Fruit fly (Drosophila melanogaster): Measurements from ENCODE around the gene trem.

Gene trem

DNA sequence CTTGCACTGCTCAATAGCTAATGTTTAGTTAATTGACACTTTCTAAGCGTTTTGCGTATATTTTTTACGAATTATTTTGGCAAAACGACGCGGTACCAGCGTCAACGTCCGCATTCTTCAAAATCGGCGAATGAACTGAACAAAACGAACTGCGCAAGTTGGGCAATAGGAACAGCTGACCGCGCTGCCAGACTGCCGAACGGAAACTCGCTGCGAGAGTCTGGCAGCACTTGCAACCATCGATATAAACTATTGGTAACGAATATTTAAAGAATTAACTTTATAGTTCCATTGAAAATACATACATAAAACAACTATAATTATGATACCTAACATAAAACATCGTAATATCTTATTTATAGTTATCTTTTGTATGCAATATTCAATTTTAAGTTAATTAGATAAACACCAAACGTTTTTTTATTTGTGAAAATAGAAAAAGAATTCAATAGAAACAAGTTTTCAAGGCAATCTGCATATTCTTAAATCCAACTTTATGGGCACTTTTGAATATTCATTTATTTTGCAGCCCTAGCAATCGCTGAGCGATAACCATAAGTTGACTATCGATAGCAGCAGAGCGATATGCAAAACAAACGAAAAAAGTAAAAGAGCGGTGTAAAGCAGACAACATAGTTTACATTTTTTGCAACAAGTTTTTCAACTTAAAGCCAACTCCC lies 22.6 kb downstream of the trem start, which contains the start of the genes Hs6st and MED25 (continued):
- TF ChIP-seq CG31627 (GFP tag; optimal IDR thresholded peaks at IDR 0.05) (no peak), CG3032 (tag; optimal IDR thresholded peaks at IDR 0.05) (no peak), CG4318 (GFP tag; optimal IDR thresholded peaks at IDR 0.05) (no peak), CG16779 (tag; optimal IDR thresholded peaks at IDR 0.05) (no peak), CG7368 (GFP tag; optimal IDR thresholded peaks at IDR 0.05) (peak; percentile 11), Smox (GFP tag; optimal IDR thresholded peaks at IDR 0.05) (no peak), CG1621 (tag; optimal IDR thresholded peaks at IDR 0.05) (no peak), ss (GFP tag; optimal IDR thresholded peaks at IDR 0.05) (no peak), Ets96B (tag; optimal IDR thresholded peaks at IDR 0.05) (no peak), OdsH (GFP tag; optimal IDR thresholded peaks at IDR 0.05) (no peak), pdm3 (GFP tag; optimal IDR thresholded peaks at IDR 0.05) (no peak), Blimp-1 (GFP tag; optimal IDR thresholded peaks at IDR 0.05) (peak; percentile 22), cyc (GFP tag; optimal IDR thresholded peaks at IDR 0.05) (peak; percentile 79), Hr38 (GFP tag; optimal IDR thresholded peaks at IDR 0.05) (no peak), fkh (GFP tag; optimal IDR thresholded peaks at IDR 0.05) (no peak), Gug (GFP tag; IDR thresholded peaks at IDR 0.05) (no peak), Sox14 (GFP tag; optimal IDR thresholded peaks at IDR 0.05) (no peak), Lpt (GFP tag; optimal IDR thresholded peaks at IDR 0.05) (no peak), Eip75B (GFP tag; optimal IDR thresholded peaks at IDR 0.05) (no peak), dsx (GFP tag; optimal IDR thresholded peaks at IDR 0.05; ENCODE audit: poor library complexity, severe bottlenecking) (no peak), Eip78C (GFP tag) (peak; percentile 83), CG11902 (GFP tag; optimal IDR thresholded peaks at IDR 0.05) (no peak), Sox102F (GFP tag; optimal IDR thresholded peaks at IDR 0.05) (no peak), topi (GFP tag; optimal IDR thresholded peaks at IDR 0.05) (no peak), CG9139 (GFP tag; optimal IDR thresholded peaks at IDR 0.05) (no peak), svp (GFP tag) (no peak), CG8632 (GFP tag; optimal IDR thresholded peaks at IDR 0.05) (no peak)

- TF ChIP-seq ss (GFP tag; optimal IDR thresholded peaks at IDR 0.05) = peak; percentile 3 to 52
- TF ChIP-seq net (GFP tag; optimal IDR thresholded peaks at IDR 0.05) = peak; percentile 12
- TF ChIP-seq CG34406 (GFP tag; optimal IDR thresholded peaks at IDR 0.05) = no peak
- TF ChIP-seq Hr39 (GFP tag; optimal IDR thresholded peaks at IDR 0.05) = no peak
- TF ChIP-seq Sox14 (GFP tag; optimal IDR thresholded peaks at IDR 0.05) = peak; percentile 5
- peak; percentile 18 for TF ChIP-seq svp (GFP tag)
- TF ChIP-seq CG9139 (GFP tag; optimal IDR thresholded peaks at IDR 0.05) = peak; percentile 16
- TF ChIP-seq CG16779 (tag; optimal IDR thresholded peaks at IDR 0.05) = peak; percentile 39
- no peak for TF ChIP-seq fd59A (GFP tag; optimal IDR thresholded peaks at IDR 0.05)
- TF ChIP-seq Ets96B (tag; optimal IDR thresholded peaks at IDR 0.05) = peak; percentile 22
- TF ChIP-seq CG6276 (GFP tag; optimal IDR thresholded peaks at IDR 0.05) = peak; percentile 39
- TF ChIP-seq Sox102F (GFP tag; optimal IDR thresholded peaks at IDR 0.05) = no peak
- peak; percentile 42 for TF ChIP-seq CG6808 (GFP tag; optimal IDR thresholded peaks at IDR 0.05)
Measured at dm6 chr3R:20007399-20008285, 23.5 kb downstream of the trem start.

DNA sequence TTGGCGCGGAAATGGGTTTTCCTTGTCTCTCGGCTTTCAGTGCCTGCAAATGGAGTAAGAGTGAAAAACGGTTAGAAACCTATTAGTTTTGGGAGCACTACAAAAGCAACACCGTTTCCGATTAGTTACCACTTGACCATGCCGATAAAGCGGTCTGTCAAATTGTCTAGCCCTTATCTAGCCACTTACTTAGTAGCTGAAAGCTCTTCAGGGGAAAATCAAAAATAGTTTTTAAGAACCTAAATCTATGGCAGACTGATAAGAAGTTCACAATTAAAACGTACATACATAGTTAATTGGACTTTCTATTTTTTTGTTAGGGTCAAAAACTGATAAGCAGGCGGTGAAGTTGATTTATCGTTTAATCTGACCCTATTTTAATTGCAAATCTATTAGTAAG lies 24.5 kb downstream of the trem start:
- TF ChIP-seq CG1621 (tag; optimal IDR thresholded peaks at IDR 0.05) (no peak), fkh (GFP tag; optimal IDR thresholded peaks at IDR 0.05) (no peak), vri (GFP tag; optimal IDR thresholded peaks at IDR 0.05) (no peak), CG6163 (GFP tag; IDR thresholded peaks at IDR 0.05) (no peak), Eip75B (GFP tag; optimal IDR thresholded peaks at IDR 0.05) (no peak), CG3919 (GFP tag; optimal IDR thresholded peaks at IDR 0.05) (no peak), Sox102F (GFP tag; optimal IDR thresholded peaks at IDR 0.05) (no peak), Blimp-1 (GFP tag; optimal IDR thresholded peaks at IDR 0.05) (no peak), lz (GFP tag; optimal IDR thresholded peaks at IDR 0.05) (no peak), Gug (GFP tag; IDR thresholded peaks at IDR 0.05) (no peak), CG10631 (GFP tag; optimal IDR thresholded peaks at IDR 0.05) (no peak), achi (GFP tag; optimal IDR thresholded peaks at IDR 0.05) (no peak), CG11762 (GFP tag; optimal IDR thresholded peaks at IDR 0.05; ENCODE audit: insufficient read depth) (no peak)

All from whole organism, prepupa.